Worm (Caenorhabditis elegans) whole organism, L4/young adult: ENCODE data around the gene frpr-3.

Experiments
- W03F9.2 ChIP-seq: fragments of 150-350 bp; optimal IDR thresholded peaks from 2 replicates; lab custom pipeline; 2014; ENCODE audit warnings: missing biosample characterization, missing genetic modification characterization
- dao-5 ChIP-seq: sonication (generic microtip); optimal IDR thresholded peaks from 2 replicates; lab custom pipeline; 2016; ENCODE audit warnings: missing genotype, missing genetic modification characterization, moderate library complexity, missing compliant biosample characterization
- him-1 ChIP-seq: sonication (generic microtip); optimal IDR thresholded peaks from 2 replicates; lab custom pipeline; 2016; ENCODE audit warnings: missing genotype, missing genetic modification reagents, missing genetic modification characterization, missing compliant biosample characterization

- TF ChIP-seq dao-5 (tag; lab: Kevin White, UChicago) (no peak), him-1 (tag; lab: Kevin White, UChicago) (no peak), W03F9.2 (tag; lab: Kevin White, UChicago) (no peak)
Observed at ce11 chrV:7760174-7760573, 10.9 kb upstream of the frpr-3 start, which contains the start of gene hint-3.
